Worm (Caenorhabditis elegans) whole organism, late embryonic: ENCODE results near the gene zzz-1.

ENCODE experiments used
- K09A11.1 ChIP-seq: sonication (generic microtip); optimal IDR thresholded peaks from 2 replicates; lab custom pipeline; 2017; ENCODE audit warnings: antibody characterized with exemption, mild to moderate bottlenecking, missing genetic modification characterization, missing compliant biosample characterization; ENCODE audit not compliant: insufficient read depth
- ceh-19 ChIP-seq: fragments of 200-800 bp; sonication (Bioruptor generic); optimal IDR thresholded peaks from 2 replicates; lab custom pipeline; 2018; ENCODE audit warnings: mild to moderate bottlenecking, missing genetic modification characterization, missing compliant biosample characterization
- pha-4 ChIP-seq: fragments of 150-350 bp; optimal IDR thresholded peaks from 2 replicates; lab custom pipeline; 2018; ENCODE audit warnings: missing biosample characterization, missing genetic modification reagents, missing genetic modification characterization
- pqm-1 ChIP-seq: sonication (generic microtip); optimal IDR thresholded peaks from 2 replicates; lab custom pipeline; 2016; ENCODE audit warnings: missing genetic modification characterization, missing compliant biosample characterization
- unc-55 ChIP-seq: sonication (generic microtip); optimal IDR thresholded peaks from 2 replicates; lab custom pipeline; 2017; ENCODE audit warnings: missing biosample characterization, missing genetic modification reagents, missing genetic modification characterization
- zip-5 ChIP-seq: sonication (generic microtip); optimal IDR thresholded peaks from 2 replicates; lab custom pipeline; 2016; ENCODE audit warnings: missing genetic modification characterization, missing compliant biosample characterization

- TF ChIP-seq pqm-1 (no peak), K09A11.1 (tag; lab: Kevin White, UChicago) (no peak), ceh-19 (GFP tag; lab: Kevin White, UChicago) (no peak), pha-4 (no peak), zip-5 (no peak), unc-55 (no peak)
Observed at ce11 chrV:10903748-10904147, 5.2 kb downstream of the zzz-1 start, which contains the start of gene F32D8.15.
